Worm (Caenorhabditis elegans) whole organism, L1 larva: Measurements from ENCODE around the gene aqp-12.

Experiments used
- ama-1 ChIP-seq: fragments of 150-350 bp; optimal IDR thresholded peaks from 2 replicates; lab custom pipeline; 2014
- ces-1 ChIP-seq: fragments of 150-350 bp; optimal IDR thresholded peaks from 2 replicates; lab custom pipeline; 2014; ENCODE audit warnings: missing biosample characterization, missing genetic modification reagents, missing genetic modification characterization
- elt-3 ChIP-seq, 6 experiments: fragments of 150-350 bp in 1 of 6; sonication (generic microtip); optimal IDR thresholded peaks; 2 replicates each; lab custom pipeline; 2017 to 2018; ENCODE audit warnings: missing biosample characterization in 6 of 6, missing genetic modification characterization in 6 of 6, inconsistent platforms in 1 of 6
- fkh-8 ChIP-seq: sonication (generic microtip); optimal IDR thresholded peaks from 2 replicates; lab custom pipeline; 2016; ENCODE audit warnings: mild to moderate bottlenecking, missing genetic modification characterization, missing compliant biosample characterization
- lin-13 ChIP-seq: fragments of 150-350 bp; optimal IDR thresholded peaks from 2 replicates; lab custom pipeline; 2014; ENCODE audit warnings: missing biosample characterization, missing genetic modification reagents, missing genetic modification characterization
- nhr-71 ChIP-seq: sonication (generic microtip); optimal IDR thresholded peaks from 2 replicates; lab custom pipeline; 2016; ENCODE audit warnings: mild to moderate bottlenecking, missing genetic modification characterization, moderate library complexity, missing compliant biosample characterization
- xbp-1 ChIP-seq: sonication (generic microtip); optimal IDR thresholded peaks from 2 replicates; lab custom pipeline; 2016; ENCODE audit warnings: missing genetic modification characterization, missing compliant biosample characterization

DNA sequence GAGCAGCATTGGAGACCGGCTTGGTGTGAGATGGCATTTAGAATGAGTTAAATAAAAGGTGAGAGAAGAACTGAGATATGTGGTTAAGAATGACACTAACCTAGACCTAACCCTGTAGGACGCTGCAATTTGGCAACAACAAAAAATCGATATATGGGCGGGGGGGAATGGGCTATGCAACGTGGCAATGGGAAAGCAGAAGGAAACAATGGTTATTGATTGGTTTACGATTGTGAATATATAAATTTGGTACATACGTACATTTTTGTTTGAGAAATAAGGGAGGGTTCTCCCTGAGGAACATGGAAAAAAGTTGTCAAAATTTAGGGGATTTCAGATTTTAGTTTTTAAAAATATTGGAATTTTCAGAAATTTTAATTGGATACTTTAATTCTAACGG is 46.0 kb downstream of the aqp-12 start, which contains the start of gene tag-276:
- TF ChIP-seq nhr-71 (tag; lab: Kevin White, UChicago) (no peak), ces-1 (GFP tag; lab: Kevin White, UChicago) (no peak), elt-3 (tag; optimal IDR thresholded peaks at IDR 0.05; lab: Kevin White, UChicago) (no peak), ama-1 (lab: Kevin White, UChicago) (no peak), fkh-8 (no peak), lin-13 (GFP tag; lab: Kevin White, UChicago) (no peak), xbp-1 (no peak)
